Fruit fly (Drosophila melanogaster) whole organism, embryonic: ENCODE measurements around the gene Cdk1.
A peak's percentile ranks its signal among the peaks of the same experiment; 100 is the strongest.

Experiments used
- Antp ChIP-seq: fragments of 200-800 bp; sonication (Bioruptor generic); optimal IDR thresholded peaks from 3 replicates; lab custom pipeline; 2016; ENCODE audit warnings: missing biosample characterization, missing genetic modification characterization
- Atf3 ChIP-seq: fragments of 200-800 bp; sonication (Bioruptor generic); optimal IDR thresholded peaks from 3 replicates; lab custom pipeline; 2016; ENCODE audit warnings: missing biosample characterization, missing genetic modification characterization
- BtbVII ChIP-seq: fragments of 200-800 bp; sonication (Bioruptor generic); optimal IDR thresholded peaks from 3 replicates; lab custom pipeline; 2017; ENCODE audit warnings: missing biosample characterization, mild to moderate bottlenecking, missing genetic modification characterization
- CG10147 ChIP-seq: fragments of 200-800 bp; sonication (Bioruptor generic); optimal IDR thresholded peaks from 2 replicates; lab custom pipeline; 2019; ENCODE audit warnings: missing biosample characterization, mild to moderate bottlenecking, missing genetic modification characterization, moderate library complexity
- CG10565 ChIP-seq: fragments of 200-800 bp; sonication (Bioruptor generic); optimal IDR thresholded peaks from 3 replicates; lab custom pipeline; 2016; ENCODE audit warnings: missing biosample characterization, mild to moderate bottlenecking, missing genetic modification characterization
- CG11456 ChIP-seq: fragments of 200-800 bp; sonication (Bioruptor generic); IDR thresholded peaks from 3 replicates; pipeline ENCODE4 v1.3.6; 2022; ENCODE audit warnings: missing biosample characterization, missing genetic modification characterization
- CG15073 ChIP-seq: fragments of 200-800 bp; sonication (Bioruptor generic); optimal IDR thresholded peaks from 2 replicates; lab custom pipeline; 2016; ENCODE audit warnings: missing biosample characterization, missing genetic modification characterization
- CG15269 ChIP-seq: fragments of 200-800 bp; sonication (Bioruptor generic); optimal IDR thresholded peaks from 2 replicates; lab custom pipeline; 2018; ENCODE audit warnings: missing biosample characterization, mild to moderate bottlenecking, missing genetic modification characterization, moderate library complexity
- CG15514 ChIP-seq: fragments of 200-800 bp; sonication (Bioruptor generic); optimal IDR thresholded peaks from 3 replicates; lab custom pipeline; 2017; ENCODE audit warnings: missing biosample characterization, missing genetic modification characterization, mild to moderate bottlenecking, moderate library complexity, missing genetic modification reagents
- CG16863 ChIP-seq: fragments of 200-800 bp; sonication (Bioruptor generic); optimal IDR thresholded peaks from 3 replicates; lab custom pipeline; 2016; ENCODE audit warnings: missing biosample characterization, missing genetic modification characterization
- CG2120 ChIP-seq: fragments of 200-800 bp; sonication (Bioruptor generic); optimal IDR thresholded peaks from 3 replicates; lab custom pipeline; 2016; ENCODE audit warnings: missing biosample characterization, missing genetic modification characterization
- CG30431 ChIP-seq: fragments of 200-800 bp; sonication (Bioruptor generic); optimal IDR thresholded peaks from 2 replicates; lab custom pipeline; 2017; ENCODE audit warnings: missing biosample characterization, missing genetic modification characterization
- CG31365 ChIP-seq: fragments of 200-800 bp; sonication (Bioruptor generic); optimal IDR thresholded peaks from 2 replicates; lab custom pipeline; 2018; ENCODE audit warnings: missing biosample characterization, mild to moderate bottlenecking, missing genetic modification characterization
- CG31441 ChIP-seq: fragments of 200-800 bp; sonication (Bioruptor generic); IDR thresholded peaks from 2 replicates; pipeline ENCODE4 v1.3.6; 2022; ENCODE audit warnings: missing biosample characterization, missing genetic modification characterization
- CG33213 ChIP-seq: fragments of 200-800 bp; sonication (Bioruptor generic); optimal IDR thresholded peaks from 3 replicates; lab custom pipeline; 2016; ENCODE audit warnings: missing biosample characterization, missing genetic modification characterization
- CG3995 ChIP-seq: fragments of 200-800 bp; sonication (Bioruptor generic); optimal IDR thresholded peaks from 3 replicates; lab custom pipeline; 2016; ENCODE audit warnings: missing biosample characterization, missing genetic modification characterization
- CG4730 ChIP-seq: fragments of 200-800 bp; sonication (Bioruptor generic); IDR thresholded peaks from 2 replicates; pipeline ENCODE4 v1.3.6; 2022; ENCODE audit warnings: missing biosample characterization, missing genetic modification characterization
- CG6689 ChIP-seq: fragments of 200-800 bp; sonication (Bioruptor generic); IDR thresholded peaks from 2 replicates; pipeline ENCODE4 v1.3.6; 2022; ENCODE audit warnings: missing biosample characterization, missing genetic modification characterization
- CG6854 ChIP-seq: fragments of 200-800 bp; sonication (Bioruptor generic); optimal IDR thresholded peaks from 3 replicates; lab custom pipeline; 2017; ENCODE audit warnings: missing biosample characterization, mild to moderate bottlenecking, missing genetic modification characterization
- CG7786 ChIP-seq: fragments of 200-800 bp; sonication (Bioruptor generic); optimal IDR thresholded peaks from 2 replicates; lab custom pipeline; 2016; ENCODE audit warnings: missing biosample characterization, missing genetic modification characterization
- CG8944 ChIP-seq: fragments of 200-800 bp; sonication (Bioruptor generic); optimal IDR thresholded peaks from 3 replicates; lab custom pipeline; 2016; ENCODE audit warnings: missing biosample characterization, missing genetic modification characterization
- CG9437 ChIP-seq: fragments of 200-800 bp; sonication (Bioruptor generic); optimal IDR thresholded peaks from 2 replicates; lab custom pipeline; 2018; ENCODE audit warnings: missing biosample characterization, mild to moderate bottlenecking, missing genetic modification characterization
- CHES-1-like ChIP-seq: fragments of 200-800 bp; sonication (Bioruptor generic); optimal IDR thresholded peaks from 2 replicates; lab custom pipeline; 2016; ENCODE audit warnings: missing biosample characterization, missing genetic modification characterization
- Dad ChIP-seq: fragments of 200-800 bp; sonication (Bioruptor generic); optimal IDR thresholded peaks from 3 replicates; lab custom pipeline; 2016; ENCODE audit warnings: missing biosample characterization, missing genetic modification characterization
- Dfd ChIP-seq, 2 experiments: fragments of >200 bp; optimal IDR thresholded peaks; 2 replicates each; lab custom pipeline; 2017; ENCODE audit warnings: missing biosample characterization in 2 of 2, missing genetic modification characterization in 2 of 2
- Ets65A ChIP-seq: fragments of 200-800 bp; sonication (Bioruptor generic); peaks from one replicate; lab custom pipeline; 2016; ENCODE audit warnings: missing biosample characterization, missing genetic modification characterization
- Gsc ChIP-seq: fragments of 200-800 bp; sonication (Bioruptor generic); IDR thresholded peaks from 2 replicates; pipeline ENCODE4 v1.3.6; 2022; ENCODE audit warnings: missing biosample characterization, missing genetic modification characterization
- Gug ChIP-seq: fragments of 200-800 bp; sonication (Bioruptor generic); IDR thresholded peaks from 4 replicates; pipeline ENCODE4 v1.3.6; 2022; ENCODE audit warnings: missing biosample characterization, missing genetic modification characterization
- Mes4 ChIP-seq: fragments of 200-800 bp; sonication (Bioruptor generic); optimal IDR thresholded peaks from 2 replicates; lab custom pipeline; 2016; ENCODE audit warnings: missing biosample characterization, missing genetic modification characterization
- NK7.1 ChIP-seq: fragments of 200-800 bp; sonication (Bioruptor generic); optimal IDR thresholded peaks from 3 replicates; lab custom pipeline; 2016; ENCODE audit warnings: missing biosample characterization, missing genetic modification characterization
- PHDP ChIP-seq: fragments of 200-800 bp; sonication (Bioruptor generic); optimal IDR thresholded peaks from 3 replicates; lab custom pipeline; 2018; ENCODE audit warnings: missing biosample characterization, mild to moderate bottlenecking, missing genetic modification characterization, moderate library complexity
- ac ChIP-seq: fragments of 200-800 bp; sonication (Bioruptor generic); optimal IDR thresholded peaks from 3 replicates; lab custom pipeline; 2017; ENCODE audit warnings: missing biosample characterization, mild to moderate bottlenecking, missing genetic modification characterization
- bsh ChIP-seq, 2 experiments: fragments of 200-800 bp; sonication (Bioruptor generic); optimal IDR thresholded peaks; 2 replicates each; lab custom pipeline; 2017 to 2018; ENCODE audit warnings: mild to moderate bottlenecking in 2 of 2, missing biosample characterization in 2 of 2, missing genetic modification characterization in 2 of 2, moderate library complexity in 1 of 2
- cas ChIP-seq: fragments of 200-800 bp; sonication (Bioruptor generic); IDR thresholded peaks from 2 replicates; pipeline ENCODE4 v1.3.6; 2022; ENCODE audit warnings: missing biosample characterization, missing genetic modification characterization
- chn ChIP-seq: fragments of 200-800 bp; sonication (Bioruptor generic); optimal IDR thresholded peaks from 2 replicates; lab custom pipeline; 2016; ENCODE audit warnings: missing biosample characterization, missing genetic modification characterization
- crp ChIP-seq, 2 experiments: fragments of 200-800 bp; sonication (Bioruptor generic); optimal IDR thresholded peaks; 2 replicates in 1 of 2; 3 replicates in 1 of 2; lab custom pipeline; 2017; ENCODE audit warnings: missing biosample characterization in 2 of 2, missing genetic modification characterization in 2 of 2, mild to moderate bottlenecking in 1 of 2, moderate library complexity in 1 of 2
- gsb ChIP-seq: fragments of 200-800 bp; sonication (Bioruptor generic); IDR thresholded peaks from 2 replicates; pipeline ENCODE4 v1.3.6; 2022; ENCODE audit warnings: missing biosample characterization, missing genetic modification characterization
- hb ChIP-seq: fragments of 200-800 bp; sonication (Bioruptor generic); IDR thresholded peaks from 3 replicates; pipeline ENCODE4 v1.3.6; 2022; ENCODE audit warnings: missing biosample characterization, missing genetic modification characterization; ENCODE audit not compliant: partially characterized antibody
- kah ChIP-seq: fragments of 200-800 bp; sonication (Bioruptor generic); optimal IDR thresholded peaks from 2 replicates; lab custom pipeline; 2018; ENCODE audit warnings: missing biosample characterization, mild to moderate bottlenecking, missing genetic modification characterization
- kni ChIP-seq: fragments of 200-800 bp; sonication (Bioruptor generic); optimal IDR thresholded peaks from 3 replicates; lab custom pipeline; 2017; ENCODE audit warnings: mild to moderate bottlenecking, missing biosample characterization, missing genetic modification reagents, missing genetic modification characterization
- knrl ChIP-seq: fragments of 200-800 bp; sonication (Bioruptor generic); IDR thresholded peaks from 3 replicates; pipeline ENCODE4 v1.3.6; 2022; ENCODE audit warnings: missing biosample characterization, missing genetic modification characterization; ENCODE audit not compliant: partially characterized antibody
- mam ChIP-seq: fragments of 200-800 bp; sonication (Bioruptor generic); optimal IDR thresholded peaks from 3 replicates; lab custom pipeline; 2016; ENCODE audit warnings: missing biosample characterization, missing genetic modification characterization
- nau ChIP-seq: fragments of 200-800 bp; sonication (Bioruptor generic); optimal IDR thresholded peaks from 3 replicates; lab custom pipeline; 2017; ENCODE audit warnings: missing biosample characterization, mild to moderate bottlenecking, missing genetic modification characterization, missing genetic modification reagents
- ro ChIP-seq: fragments of 200-800 bp; sonication (Bioruptor generic); IDR thresholded peaks from 2 replicates; pipeline ENCODE4 v1.3.6; 2022; ENCODE audit warnings: missing biosample characterization, missing genetic modification characterization
- sens ChIP-seq: fragments of 200-800 bp; sonication (Bioruptor generic); peaks from one replicate; lab custom pipeline; 2016; ENCODE audit warnings: missing biosample characterization, missing genetic modification characterization
- tap ChIP-seq: fragments of 200-800 bp; optimal IDR thresholded peaks from 3 replicates; lab custom pipeline; 2019; ENCODE audit warnings: missing biosample characterization, mild to moderate bottlenecking, missing genetic modification characterization, moderate library complexity
- zen ChIP-seq: fragments of 200-800 bp; sonication (Bioruptor generic); optimal IDR thresholded peaks from 3 replicates; lab custom pipeline; 2018; ENCODE audit warnings: missing biosample characterization, mild to moderate bottlenecking, missing genetic modification characterization, moderate library complexity
- zen2 ChIP-seq: fragments of 200-800 bp; sonication (Bioruptor generic); IDR thresholded peaks from 3 replicates; pipeline ENCODE4 v1.3.6; 2022; ENCODE audit warnings: missing biosample characterization, missing genetic modification characterization; ENCODE audit not compliant: partially characterized antibody

The Cdk1 gene

dm6 chr2L:10430802-10431476, 44.9 kb upstream of the Cdk1 start, which contains the start of the genes Bug22 and TfIIB (continued):
- TF ChIP-seq zen (tag; lab: Kevin White, UChicago) = peak; percentile 46
- TF ChIP-seq CG15073 (GFP tag; lab: Kevin White, UChicago) = no peak
- peak; percentile 81 for TF ChIP-seq CHES-1-like
- 0 out of 2 replicates have a peak, but pooled peaks have one; percentile 30 for TF ChIP-seq gsb (GFP tag; lab: Robert Waterston, UW)
- no peak for TF ChIP-seq CG30431 (GFP tag; lab: Kevin White, UChicago)
- TF ChIP-seq Dad (GFP tag; lab: Kevin White, UChicago) = peak; percentile 39
- no peak for TF ChIP-seq CG10565 (GFP tag; lab: Kevin White, UChicago)
- peak; percentile 35 for TF ChIP-seq CG33213 (GFP tag; lab: Kevin White, UChicago)
- no peak for TF ChIP-seq ro (GFP tag; lab: Robert Waterston, UW)
- peak; percentile 77 for TF ChIP-seq mam
- peak; percentile 94 for TF ChIP-seq Ets65A (GFP tag; lab: Kevin White, UChicago)
- peak; percentile 90 for TF ChIP-seq CG11456 (GFP tag; lab: Robert Waterston, UW)
- peak; percentile 86 for TF ChIP-seq CG2120
- TF ChIP-seq, all 482 proteins: peak for 293

- no peak for TF ChIP-seq CG4730 (GFP tag; lab: Robert Waterston, UW)
- no peak for TF ChIP-seq NK7.1
- no peak for TF ChIP-seq hb (GFP tag; lab: Robert Waterston, UW)
- peak; percentile 25 for TF ChIP-seq CG9437 (GFP tag; lab: Kevin White, UChicago)
- TF ChIP-seq CG8944 (GFP tag; lab: Kevin White, UChicago) = no peak
- no peak for TF ChIP-seq kni (GFP tag; lab: Kevin White, UChicago)
- TF ChIP-seq CG6689 (GFP tag; lab: Robert Waterston, UW) = peak; percentile 51
- TF ChIP-seq Antp (GFP tag; lab: Kevin White, UChicago) = no peak
- TF ChIP-seq CG15269 = peak; percentile 69
- peak; percentile 11; the same call in 2 of the 3 replicates for TF ChIP-seq zen2 (GFP tag; lab: Robert Waterston, UW)
- TF ChIP-seq CG31365 (tag; lab: Kevin White, UChicago) = no peak
- no peak for TF ChIP-seq Gsc (GFP tag; lab: Robert Waterston, UW)
- TF ChIP-seq nau (GFP tag; lab: Kevin White, UChicago) = peak; percentile 10
- no peak for TF ChIP-seq cas
- peak; percentile 17 for TF ChIP-seq chn (GFP tag; lab: Kevin White, UChicago)
- no peak for TF ChIP-seq Mes4 (GFP tag; lab: Kevin White, UChicago)
- no peak for TF ChIP-seq CG6854 (GFP tag; lab: Kevin White, UChicago)
- peak in 1 of 2 experiments; percentile 5 for TF ChIP-seq crp (GFP tag; optimal IDR thresholded peaks at IDR 0.05; lab: Kevin White, UChicago)
- no peak for TF ChIP-seq BtbVII
- TF ChIP-seq CG30431 (GFP tag; lab: Kevin White, UChicago) = no peak
- no peak for TF ChIP-seq CG10147 (GFP tag; lab: Kevin White, UChicago)
- TF ChIP-seq sens (GFP tag; lab: Kevin White, UChicago) = no peak
- TF ChIP-seq CG31441 = peak; percentile 64
- TF ChIP-seq mam = peak; percentile 44
- peak; percentile 6 for TF ChIP-seq CG3995 (GFP tag; lab: Kevin White, UChicago)
- no peak for TF ChIP-seq CG33213 (GFP tag; lab: Kevin White, UChicago)
- TF ChIP-seq kah (GFP tag; lab: Kevin White, UChicago) = no peak
- no peak for TF ChIP-seq Dfd (GFP tag; optimal IDR thresholded peaks at IDR 0.05; lab: Kevin White, UChicago)
- TF ChIP-seq Atf3 (GFP tag; lab: Kevin White, UChicago) = no peak
- TF ChIP-seq CG7786 = no peak
- peak; percentile 63 for TF ChIP-seq PHDP (tag; lab: Kevin White, UChicago)
- no peak for TF ChIP-seq tap (tag; lab: Kevin White, UChicago)
- no peak for TF ChIP-seq CG16863
- TF ChIP-seq knrl (GFP tag; lab: Robert Waterston, UW) = peak; percentile 20; the same call in 1 of the 3 replicates
- peak in 1 of 2 experiments; percentile 48 for TF ChIP-seq bsh (GFP tag; optimal IDR thresholded peaks at IDR 0.05; lab: Kevin White, UChicago)
- no peak for TF ChIP-seq ac
- TF ChIP-seq CG15514 = peak; percentile 44
- TF ChIP-seq Gug (GFP tag; lab: Robert Waterston, UW) = no peak
These were observed 42.5 kb upstream of the Cdk1 start, which contains the start of gene CG5188 for dm6 chr2L:10428528-10428927. TSS of gene CG5188 (plus strand) at chr2L:10428829.
